Worm (Caenorhabditis elegans) whole organism, L4/young adult: ENCODE data around the gene Y50D4A.1.

ENCODE experiments used
- W03F9.2 ChIP-seq: fragments of 150-350 bp; optimal IDR thresholded peaks from 2 replicates; lab custom pipeline; 2014; ENCODE audit warnings: missing biosample characterization, missing genetic modification characterization
- dao-5 ChIP-seq: sonication (generic microtip); optimal IDR thresholded peaks from 2 replicates; lab custom pipeline; 2016; ENCODE audit warnings: missing genotype, missing genetic modification characterization, moderate library complexity, missing compliant biosample characterization
- him-1 ChIP-seq: sonication (generic microtip); optimal IDR thresholded peaks from 2 replicates; lab custom pipeline; 2016; ENCODE audit warnings: missing genotype, missing genetic modification reagents, missing genetic modification characterization, missing compliant biosample characterization

Y50D4A.1 gene

ce11 chrV:1260042-1260441 is 52.4 kb downstream of the Y50D4A.1 start, which contains the start of gene C39F7.1:
TSS of gene C39F7.1 (plus strand) at chrV:1260342.
- TF ChIP-seq W03F9.2 (tag; lab: Kevin White, UChicago) (no peak), dao-5 (no peak), him-1 (tag; lab: Kevin White, UChicago) (no peak)

ce11 chrV:1262036-1262435 is 54.3 kb downstream of the Y50D4A.1 start:
- TF ChIP-seq dao-5 (no peak), W03F9.2 (tag; lab: Kevin White, UChicago) (no peak), him-1 (tag; lab: Kevin White, UChicago) (no peak)

DNA sequence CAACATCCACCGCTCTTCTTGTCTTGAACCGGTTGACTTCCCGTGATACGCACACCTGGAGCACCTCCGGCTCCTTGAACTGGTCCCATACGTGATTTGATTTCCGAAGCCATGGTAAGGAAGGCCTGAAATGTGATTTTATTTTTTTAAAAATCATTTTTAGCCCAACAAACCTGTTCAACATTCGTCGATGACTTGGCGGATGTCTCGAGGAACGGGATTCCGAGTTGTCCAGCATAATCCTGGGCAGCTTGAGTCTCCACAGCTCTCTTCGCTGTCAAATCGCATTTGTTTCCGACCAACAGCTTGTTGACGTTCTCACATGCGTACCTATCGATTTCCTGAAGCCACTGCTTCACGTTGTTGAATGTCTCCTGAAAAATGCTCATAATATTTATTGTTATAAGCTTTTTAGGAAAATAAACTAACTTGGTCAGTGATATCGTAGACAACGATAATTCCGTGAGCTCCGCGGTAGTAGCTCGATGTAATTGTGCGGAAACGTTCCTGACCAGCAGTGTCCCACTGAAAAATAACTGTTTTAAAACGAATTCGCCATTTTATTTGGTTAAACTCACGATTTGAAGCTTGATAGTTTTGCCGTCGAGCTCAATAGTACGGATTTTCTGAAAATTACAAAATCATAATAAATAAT is 55.5 kb downstream of the Y50D4A.1 start:
- TF ChIP-seq him-1 (tag; lab: Kevin White, UChicago) (no peak), dao-5 (no peak), W03F9.2 (tag; lab: Kevin White, UChicago) (no peak)

- peak; percentile 88 for TF ChIP-seq W03F9.2 (tag; lab: Kevin White, UChicago)
- TF ChIP-seq dao-5 = no peak
Observed at ce11 chrV:1263939-1264823, 56.5 kb downstream of the Y50D4A.1 start, which contains the start of the genes rab-1 and C39F7.5. TSS of gene rab-1 (minus strand) at chrV:1263989. TSS of gene C39F7.5 (plus strand) at chrV:1264773.

ce11 chrV:1266540-1266939 is 58.9 kb downstream of the Y50D4A.1 start:
- no peak for TF ChIP-seq him-1 (tag; lab: Kevin White, UChicago)
